Worm (Caenorhabditis elegans) whole organism, L2 larva: Measurements from ENCODE around the gene F57F4.1.

Experiments used
- R02D3.7 ChIP-seq: fragments of 150-350 bp; optimal IDR thresholded peaks from 2 replicates; lab custom pipeline; 2014; ENCODE audit warnings: missing biosample characterization, missing genetic modification characterization
- ZK546.5 ChIP-seq: sonication (generic microtip); optimal IDR thresholded peaks from 2 replicates; lab custom pipeline; 2017; ENCODE audit warnings: missing biosample characterization, missing genetic modification characterization
- blmp-1 ChIP-seq: sonication (generic microtip); optimal IDR thresholded peaks from 2 replicates; lab custom pipeline; 2017; ENCODE audit warnings: missing genetic modification characterization, mild to moderate bottlenecking, missing compliant biosample characterization, antibody characterized with exemption, moderate library complexity; ENCODE audit not compliant: insufficient read depth
- dmd-4 ChIP-seq: sonication (generic microtip); optimal IDR thresholded peaks from 2 replicates; lab custom pipeline; 2017; ENCODE audit warnings: missing biosample characterization, missing genetic modification characterization
- elt-1 ChIP-seq: fragments of 150-350 bp; optimal IDR thresholded peaks from 2 replicates; lab custom pipeline; 2014; ENCODE audit warnings: missing biosample characterization, missing genetic modification characterization
- elt-3 ChIP-seq: sonication (generic microtip); optimal IDR thresholded peaks from 2 replicates; lab custom pipeline; 2017; ENCODE audit warnings: missing biosample characterization, missing genetic modification characterization
- lin-11 ChIP-seq: fragments of 150-350 bp; sonication (generic microtip); optimal IDR thresholded peaks from 2 replicates; lab custom pipeline; 2014; ENCODE audit warnings: missing biosample characterization, missing genetic modification characterization, inconsistent platforms, mixed read lengths
- lin-13 ChIP-seq: fragments of 150-350 bp; optimal IDR thresholded peaks from 2 replicates; lab custom pipeline; 2014; ENCODE audit warnings: missing biosample characterization, missing genetic modification reagents, missing genetic modification characterization
- mbf-1 ChIP-seq: sonication (generic microtip); optimal IDR thresholded peaks from 2 replicates; lab custom pipeline; 2017; ENCODE audit warnings: missing biosample characterization, missing genetic modification characterization
- nhr-23 ChIP-seq: fragments of 150-350 bp; optimal IDR thresholded peaks from 2 replicates; lab custom pipeline; 2014; ENCODE audit warnings: missing biosample characterization, missing genetic modification reagents, missing genetic modification characterization
- skn-1 ChIP-seq: sonication (generic microtip); optimal IDR thresholded peaks from 2 replicates; lab custom pipeline; 2017; ENCODE audit warnings: missing biosample characterization, missing genetic modification characterization
- sma-3 ChIP-seq: sonication (generic microtip); optimal IDR thresholded peaks from 2 replicates; lab custom pipeline; 2016; ENCODE audit warnings: missing genetic modification reagents, missing genetic modification characterization, missing compliant biosample characterization
- unc-62 ChIP-seq: fragments of 150-350 bp; optimal IDR thresholded peaks from 2 replicates; lab custom pipeline; 2014; ENCODE audit warnings: missing biosample characterization, missing genetic modification reagents, missing genetic modification characterization

- TF ChIP-seq lin-11 (tag; lab: Kevin White, UChicago) = no peak
- TF ChIP-seq sma-3 (GFP tag; lab: Kevin White, UChicago) = no peak
- no peak for TF ChIP-seq elt-3 (tag; lab: Kevin White, UChicago)
- TF ChIP-seq dmd-4 (tag; lab: Kevin White, UChicago) = no peak
- no peak for TF ChIP-seq lin-13
- TF ChIP-seq ZK546.5 (tag; lab: Kevin White, UChicago) = no peak
- no peak for TF ChIP-seq skn-1
- no peak for TF ChIP-seq R02D3.7 (tag; lab: Kevin White, UChicago)
- TF ChIP-seq nhr-23 (tag; lab: Kevin White, UChicago) = no peak
- no peak for TF ChIP-seq elt-1
- TF ChIP-seq unc-62 = no peak
- TF ChIP-seq mbf-1 (tag; lab: Kevin White, UChicago) = no peak
- TF ChIP-seq blmp-1 = no peak
Observed at ce11 chrV:6344531-6345171, 45.6 kb upstream of the F57F4.1 start.
